Worm (Caenorhabditis elegans) whole organism, L4/young adult: ENCODE data around the gene F43G6.7.

ENCODE experiments used
- dao-5 ChIP-seq: sonication (generic microtip); optimal IDR thresholded peaks from 2 replicates; lab custom pipeline; 2016; ENCODE audit warnings: missing genotype, missing genetic modification characterization, moderate library complexity, missing compliant biosample characterization
- him-1 ChIP-seq: sonication (generic microtip); optimal IDR thresholded peaks from 2 replicates; lab custom pipeline; 2016; ENCODE audit warnings: missing genotype, missing genetic modification reagents, missing genetic modification characterization, missing compliant biosample characterization

DNA sequence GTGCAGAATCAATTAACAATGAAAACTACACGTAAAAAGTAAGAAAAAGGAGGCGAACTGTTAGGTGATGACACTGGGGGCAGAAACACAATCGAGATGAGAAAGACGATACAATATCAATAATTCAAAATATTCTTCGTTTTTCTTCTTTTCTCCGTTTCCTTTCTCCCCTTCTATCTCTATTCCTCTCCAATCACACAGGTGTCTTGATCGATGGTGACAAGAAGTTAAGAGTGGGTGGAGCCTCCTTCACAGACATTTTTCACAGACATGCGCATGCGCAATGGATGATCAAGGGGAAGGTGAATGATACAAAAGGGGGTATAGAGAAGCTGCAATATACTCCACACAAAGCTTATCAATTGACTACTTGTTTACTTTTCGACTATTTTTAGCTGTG, 44.2 kb downstream of the F43G6.7 start:
- TF ChIP-seq him-1 (tag; lab: Kevin White, UChicago), result no peak
- no peak for TF ChIP-seq dao-5 (tag; lab: Kevin White, UChicago)
